Fruit fly (Drosophila melanogaster): ENCODE results near the gene out.
A peak's percentile ranks its signal among the peaks of the same experiment; 100 is the strongest.

out gene

dm6 chrX:19297899-19298784 is 23.8 kb downstream of the out start, which contains the start of gene CG8034 (continued):
- TF ChIP-seq CG14014 (GFP tag; IDR thresholded peaks at IDR 0.05) (peak; percentile 93), Dip3 (GFP tag; optimal IDR thresholded peaks at IDR 0.05) (peak; percentile 95), fd96Cb (tag; optimal IDR thresholded peaks at IDR 0.05) (peak; percentile 96), Hmr (GFP tag; optimal IDR thresholded peaks at IDR 0.05) (peak; percentile 98), pfk (GFP tag; optimal IDR thresholded peaks at IDR 0.05) (peak; percentile 39), Awh (GFP tag; IDR thresholded peaks at IDR 0.05) (peak; percentile 90), CG4282 (GFP tag; optimal IDR thresholded peaks at IDR 0.05) (peak; percentile 91), CG6813 (GFP tag; optimal IDR thresholded peaks at IDR 0.05) (peak; percentile 93), CG11695 (GFP tag; IDR thresholded peaks at IDR 0.05) (peak; percentile 97), org-1 (GFP tag; optimal IDR thresholded peaks at IDR 0.05) (peak; percentile 97), cato (GFP tag; optimal IDR thresholded peaks at IDR 0.05; ENCODE audit: borderline replicate concordance) (peak; percentile 91), jing (GFP tag; optimal IDR thresholded peaks at IDR 0.05) (peak; percentile 93), CTCF (GFP tag; optimal IDR thresholded peaks at IDR 0.05) (peak; percentile 62), fu2 (GFP tag; optimal IDR thresholded peaks at IDR 0.05) (peak; percentile 93), CG1647 (GFP tag; optimal IDR thresholded peaks at IDR 0.05) (peak; percentile 93), CG6765 (GFP tag; optimal IDR thresholded peaks at IDR 0.05) (peak; percentile 94), CG7745 (tag; optimal IDR thresholded peaks at IDR 0.05) (peak; percentile 14), NC2β (GFP tag; optimal IDR thresholded peaks at IDR 0.05) (peak; percentile 93), PHDP (tag; optimal IDR thresholded peaks at IDR 0.05) (peak; percentile 97), Elba2 (GFP tag; optimal IDR thresholded peaks at IDR 0.05) (peak; percentile 76), MTF-1 (GFP tag; optimal IDR thresholded peaks at IDR 0.05; ENCODE audit: borderline replicate concordance) (peak; percentile 84), Gsc (GFP tag; IDR thresholded peaks at IDR 0.05) (peak; percentile 85), Dbx (GFP tag; IDR thresholded peaks at IDR 0.05) (peak; percentile 95), insv (GFP tag; optimal IDR thresholded peaks at IDR 0.05) (peak; percentile 52 to 74), CG31388 (GFP tag; optimal IDR thresholded peaks at IDR 0.05) (peak; percentile 82), slbo (GFP tag; IDR thresholded peaks at IDR 0.05) (peak; percentile 94), CG12155 (GFP tag; optimal IDR thresholded peaks at IDR 0.05) (peak; percentile 94), Stat92E (GFP tag; optimal IDR thresholded peaks at IDR 0.05) (peak in 1 of 3 experiments; percentile 86), run (tag; optimal IDR thresholded peaks at IDR 0.05) (peak; percentile 94), CG1792 (GFP tag; optimal IDR thresholded peaks at IDR 0.05) (peak; percentile 83), CkIIα-i1 (GFP tag; IDR thresholded peaks at IDR 0.05) (peak; percentile 65; the same call in 1 of the 2 replicates), Atf6 (GFP tag; IDR thresholded peaks at IDR 0.05) (peak; percentile 96), hbn (GFP tag; IDR thresholded peaks at IDR 0.05; ENCODE audit: partially characterized antibody) (no peak), Mes4 (GFP tag; optimal IDR thresholded peaks at IDR 0.05) (peak; percentile 95), al (GFP tag; IDR thresholded peaks at IDR 0.05) (peak; percentile 95), CG31224 (GFP tag; IDR thresholded peaks at IDR 0.05) (peak; percentile 92), NK7.1 (GFP tag; optimal IDR thresholded peaks at IDR 0.05) (peak; percentile 94), Asciz (GFP tag; optimal IDR thresholded peaks at IDR 0.05) (peak; percentile 93), pzg (GFP tag; optimal IDR thresholded peaks at IDR 0.05) (peak; percentile 24), Mad (GFP tag; optimal IDR thresholded peaks at IDR 0.05) (peak; percentile 96), tll (GFP tag; optimal IDR thresholded peaks at IDR 0.05) (peak; percentile 39 to 69), unpg (GFP tag; optimal IDR thresholded peaks at IDR 0.05) (peak; percentile 97), lilli (GFP tag; optimal IDR thresholded peaks at IDR 0.05) (peak; percentile 98), CG3847 (GFP tag; IDR thresholded peaks at IDR 0.05) (peak; percentile 97), sima (GFP tag; optimal IDR thresholded peaks at IDR 0.05) (peak; percentile 86), CG7786 (GFP tag; optimal IDR thresholded peaks at IDR 0.05) (peak; percentile 96), ase (GFP tag; IDR thresholded peaks at IDR 0.05) (peak; percentile 87), twi (tag; optimal IDR thresholded peaks at IDR 0.05) (peak; percentile 95), E2f1 (GFP tag; IDR thresholded peaks at IDR 0.05) (peak; percentile 92)

All from whole organism, embryonic.